Worm (Caenorhabditis elegans) whole organism, L1 larva: ENCODE results near the gene F58B4.5.

Experiments used
- C16A3.4 ChIP-seq: fragments of 150-350 bp; optimal IDR thresholded peaks from 2 replicates; lab custom pipeline; 2014; ENCODE audit warnings: missing biosample characterization, missing genetic modification characterization
- F16B12.6 ChIP-seq: fragments of 150-350 bp; optimal IDR thresholded peaks from 2 replicates; lab custom pipeline; 2014; ENCODE audit warnings: missing biosample characterization, missing genetic modification characterization
- aly-2 ChIP-seq: fragments of 150-350 bp; optimal IDR thresholded peaks from 2 replicates; lab custom pipeline; 2014; ENCODE audit warnings: missing biosample characterization, missing genetic modification characterization
- ama-1 ChIP-seq: fragments of 150-350 bp; optimal IDR thresholded peaks from 2 replicates; lab custom pipeline; 2014
- blmp-1 ChIP-seq: fragments of 150-350 bp; optimal IDR thresholded peaks from 2 replicates; lab custom pipeline; 2014; ENCODE audit warnings: missing biosample characterization, missing genetic modification characterization
- ceh-82 ChIP-seq, 3 experiments: fragments of 150-350 bp in 1 of 3; sonication (generic microtip) in 2 of 3; optimal IDR thresholded peaks; 2 replicates each; lab custom pipeline; 2014 to 2017; ENCODE audit warnings: missing biosample characterization in 3 of 3, missing genetic modification characterization in 3 of 3
- ceh-88 ChIP-seq: fragments of 200-800 bp; sonication (Bioruptor generic); IDR thresholded peaks from 2 replicates; pipeline ENCODE4 v1.3.6; 2022; ENCODE audit warnings: missing genetic modification characterization, missing compliant biosample characterization
- ceh-90 ChIP-seq: sonication (generic microtip); optimal IDR thresholded peaks from 2 replicates; lab custom pipeline; 2016; ENCODE audit warnings: missing genetic modification characterization, missing compliant biosample characterization
- ces-1 ChIP-seq: fragments of 150-350 bp; optimal IDR thresholded peaks from 2 replicates; lab custom pipeline; 2014; ENCODE audit warnings: missing biosample characterization, missing genetic modification reagents, missing genetic modification characterization
- dpl-1 ChIP-seq, 3 experiments: fragments of 150-350 bp in 2 of 3; sonication (generic microtip) in 1 of 3; optimal IDR thresholded peaks; 2 replicates each; lab custom pipeline; 2014 to 2017; ENCODE audit warnings: missing biosample characterization in 3 of 3, missing genetic modification characterization in 3 of 3, missing genetic modification reagents in 3 of 3
- dsc-1 ChIP-seq: sonication (generic microtip); optimal IDR thresholded peaks from 2 replicates; lab custom pipeline; 2016; ENCODE audit warnings: mild to moderate bottlenecking, missing genetic modification characterization, missing compliant biosample characterization
- efl-1 ChIP-seq, 4 experiments: fragments of 150-350 bp; optimal IDR thresholded peaks in 3 of 4; peaks in 1 of 4; 1 replicate in 1 of 4; 2 replicates in 3 of 4; lab custom pipeline; 2014; ENCODE audit warnings: missing biosample characterization in 2 of 4, missing genetic modification characterization in 2 of 4, missing genetic modification reagents in 2 of 4
- egl-13 ChIP-seq: sonication (generic microtip); optimal IDR thresholded peaks from 2 replicates; lab custom pipeline; 2016; ENCODE audit warnings: missing genotype, missing genetic modification reagents, missing genetic modification characterization, missing compliant biosample characterization
- elt-2 ChIP-seq: sonication (generic microtip); optimal IDR thresholded peaks from 2 replicates; lab custom pipeline; 2016; ENCODE audit warnings: missing genetic modification characterization, mild to moderate bottlenecking, inconsistent platforms, missing compliant biosample characterization, missing genetic modification reagents
- elt-3 ChIP-seq, 6 experiments: fragments of 150-350 bp in 1 of 6; sonication (generic microtip); optimal IDR thresholded peaks; 2 replicates each; lab custom pipeline; 2017 to 2018; ENCODE audit warnings: missing biosample characterization in 6 of 6, missing genetic modification characterization in 6 of 6, inconsistent platforms in 1 of 6
- ets-5 ChIP-seq: fragments of 200-800 bp; sonication (Bioruptor generic); IDR thresholded peaks from 2 replicates; pipeline ENCODE4 v1.3.6; 2022; ENCODE audit warnings: missing genetic modification characterization, missing compliant biosample characterization
- grh-1 ChIP-seq: fragments of 200-800 bp; sonication (Bioruptor generic); IDR thresholded peaks from 2 replicates; pipeline ENCODE4 v1.3.6; 2022; ENCODE audit warnings: missing genetic modification reagents, missing genetic modification characterization, missing compliant biosample characterization
- hlh-17 ChIP-seq: fragments of 200-800 bp; sonication (Bioruptor generic); optimal IDR thresholded peaks from 2 replicates; lab custom pipeline; 2018; ENCODE audit warnings: missing genetic modification characterization, mild to moderate bottlenecking, missing compliant biosample characterization, moderate library complexity, borderline replicate concordance
- hlh-4 ChIP-seq: sonication (generic microtip); optimal IDR thresholded peaks from 2 replicates; lab custom pipeline; 2016; ENCODE audit warnings: mild to moderate bottlenecking, missing genetic modification characterization, missing compliant biosample characterization
- lin-14 ChIP-seq: fragments of 200-800 bp; sonication (Bioruptor generic); optimal IDR thresholded peaks from 2 replicates; lab custom pipeline; 2018; ENCODE audit warnings: mild to moderate bottlenecking, missing genetic modification characterization, moderate library complexity, missing compliant biosample characterization
- lin-15B ChIP-seq: fragments of 150-350 bp; sonication (generic microtip); optimal IDR thresholded peaks from 3 replicates; lab custom pipeline; 2014; ENCODE audit warnings: missing biosample characterization, missing genetic modification characterization
- lin-35 ChIP-seq, 2 experiments: fragments of 150-350 bp; optimal IDR thresholded peaks; 2 replicates each; lab custom pipeline; 2014; ENCODE audit warnings: missing biosample characterization in 2 of 2, missing genetic modification characterization in 2 of 2, missing genetic modification reagents in 2 of 2
- lin-39 ChIP-seq: fragments of 150-350 bp; optimal IDR thresholded peaks from 2 replicates; lab custom pipeline; 2014; ENCODE audit warnings: missing biosample characterization, missing genetic modification reagents, missing genetic modification characterization
- lsy-2 ChIP-seq, 2 experiments: fragments of 150-350 bp; optimal IDR thresholded peaks; 2 replicates each; lab custom pipeline; 2014; ENCODE audit warnings: missing biosample characterization in 2 of 2, missing genetic modification characterization in 2 of 2
- mef-2 ChIP-seq: fragments of 150-350 bp; optimal IDR thresholded peaks from 2 replicates; lab custom pipeline; 2014; ENCODE audit warnings: missing biosample characterization, missing genetic modification characterization
- nhr-12 ChIP-seq: sonication (generic microtip); optimal IDR thresholded peaks from 2 replicates; lab custom pipeline; 2017; ENCODE audit warnings: missing biosample characterization, missing genetic modification characterization
- nhr-20 ChIP-seq: sonication (generic microtip); optimal IDR thresholded peaks from 2 replicates; lab custom pipeline; 2016; ENCODE audit warnings: mild to moderate bottlenecking, missing genetic modification characterization, missing compliant biosample characterization
- nhr-237 ChIP-seq: fragments of 150-350 bp; optimal IDR thresholded peaks from 2 replicates; lab custom pipeline; 2014; ENCODE audit warnings: missing biosample characterization, missing genetic modification characterization
- nhr-47 ChIP-seq: sonication (generic microtip); optimal IDR thresholded peaks from 2 replicates; lab custom pipeline; 2016; ENCODE audit warnings: mild to moderate bottlenecking, missing genetic modification characterization, moderate library complexity, missing compliant biosample characterization
- nhr-71 ChIP-seq: sonication (generic microtip); optimal IDR thresholded peaks from 2 replicates; lab custom pipeline; 2016; ENCODE audit warnings: mild to moderate bottlenecking, missing genetic modification characterization, moderate library complexity, missing compliant biosample characterization
- nhr-77 ChIP-seq: fragments of 150-350 bp; optimal IDR thresholded peaks from 2 replicates; lab custom pipeline; 2014; ENCODE audit warnings: missing biosample characterization, missing genetic modification characterization
- nhr-85 ChIP-seq: sonication (generic microtip); peaks from one replicate; lab custom pipeline; 2016; ENCODE audit warnings: missing genetic modification characterization, inconsistent platforms, missing compliant biosample characterization
- nhr-90 ChIP-seq: sonication (generic microtip); optimal IDR thresholded peaks from 2 replicates; lab custom pipeline; 2016; ENCODE audit warnings: mild to moderate bottlenecking, missing genetic modification characterization, missing compliant biosample characterization; ENCODE audit not compliant: poor library complexity
- pag-3 ChIP-seq: sonication (generic microtip); optimal IDR thresholded peaks from 2 replicates; lab custom pipeline; 2017; ENCODE audit warnings: missing genetic modification characterization, mild to moderate bottlenecking, missing compliant biosample characterization, antibody characterized with exemption, borderline replicate concordance; ENCODE audit not compliant: insufficient read depth
- pax-3 ChIP-seq: fragments of 200-800 bp; sonication (Bioruptor generic); optimal IDR thresholded peaks from 2 replicates; lab custom pipeline; 2018; ENCODE audit warnings: mild to moderate bottlenecking, missing genetic modification characterization, moderate library complexity, missing compliant biosample characterization
- rnt-1 ChIP-seq: sonication (generic microtip); optimal IDR thresholded peaks from 2 replicates; lab custom pipeline; 2016; ENCODE audit warnings: mild to moderate bottlenecking, missing genetic modification characterization, moderate library complexity, missing compliant biosample characterization
- snpc-4 ChIP-seq: fragments of 150-350 bp; optimal IDR thresholded peaks from 2 replicates; lab custom pipeline; 2014; ENCODE audit warnings: missing biosample characterization, missing genetic modification characterization
- snu-23 ChIP-seq: sonication (generic microtip); optimal IDR thresholded peaks from 2 replicates; lab custom pipeline; 2016; ENCODE audit warnings: missing genetic modification characterization, missing compliant biosample characterization
- sox-4 ChIP-seq: sonication (generic microtip); optimal IDR thresholded peaks from 2 replicates; lab custom pipeline; 2016; ENCODE audit warnings: missing genetic modification characterization, missing compliant biosample characterization
- sup-37 ChIP-seq: fragments of 200-800 bp; sonication (Bioruptor generic); optimal IDR thresholded peaks from 2 replicates; lab custom pipeline; 2018; ENCODE audit warnings: mild to moderate bottlenecking, missing genetic modification characterization, missing compliant biosample characterization
- tbx-2 ChIP-seq: sonication (generic microtip); optimal IDR thresholded peaks from 2 replicates; lab custom pipeline; 2016; ENCODE audit warnings: missing genetic modification characterization, missing compliant biosample characterization
- tlp-1 ChIP-seq: fragments of 150-350 bp; optimal IDR thresholded peaks from 2 replicates; lab custom pipeline; 2014; ENCODE audit warnings: missing biosample characterization, missing genetic modification characterization
- unc-130 ChIP-seq: fragments of 150-350 bp; optimal IDR thresholded peaks from 2 replicates; lab custom pipeline; 2017; ENCODE audit warnings: missing biosample characterization, missing genetic modification characterization, inconsistent platforms
- unc-30 ChIP-seq: sonication (generic microtip); optimal IDR thresholded peaks from 2 replicates; lab custom pipeline; 2017; ENCODE audit warnings: missing biosample characterization, missing genetic modification characterization
- unc-62 ChIP-seq: fragments of 150-350 bp; optimal IDR thresholded peaks from 2 replicates; lab custom pipeline; 2014; ENCODE audit warnings: missing biosample characterization, missing genetic modification reagents, missing genetic modification characterization
- unc-86 ChIP-seq: sonication (generic microtip); optimal IDR thresholded peaks from 2 replicates; lab custom pipeline; 2016; ENCODE audit warnings: missing genetic modification characterization, missing compliant biosample characterization
- unc-98 ChIP-seq: fragments of 200-800 bp; sonication (Bioruptor generic); IDR thresholded peaks from 2 replicates; pipeline ENCODE4 v1.3.6; 2022; ENCODE audit warnings: missing genetic modification characterization, missing compliant biosample characterization
- zag-1 ChIP-seq: fragments of 150-350 bp; optimal IDR thresholded peaks from 2 replicates; lab custom pipeline; 2014; ENCODE audit warnings: missing biosample characterization, missing genetic modification characterization
- ztf-4 ChIP-seq: fragments of 150-350 bp; optimal IDR thresholded peaks from 2 replicates; lab custom pipeline; 2014; ENCODE audit warnings: missing biosample characterization, missing genetic modification characterization

The F58B4.5 gene

ce11 chrV:10958322-10958900 lies 25.9 kb downstream of the F58B4.5 start, which contains the start of gene pigt-1:
pigt-1 (minus strand) TSS chrV:10958821.
- TF ChIP-seq ztf-4 (tag; lab: Kevin White, UChicago) (peak; percentile 33), ama-1 (lab: Kevin White, UChicago) (no peak), nhr-85 (peak; percentile 58), lin-15B (tag; lab: Kevin White, UChicago) (no peak), nhr-237 (tag; lab: Kevin White, UChicago) (no peak), C16A3.4 (tag; lab: Kevin White, UChicago) (no peak), aly-2 (tag; lab: Kevin White, UChicago) (peak; percentile 44), tbx-2 (tag; lab: Kevin White, UChicago) (peak; percentile 20), F16B12.6 (tag; lab: Kevin White, UChicago) (no peak), sox-4 (tag; lab: Kevin White, UChicago) (no peak), snu-23 (GFP tag; lab: Kevin White, UChicago) (peak; percentile 14), ceh-90 (tag; lab: Kevin White, UChicago) (no peak), nhr-71 (tag; lab: Kevin White, UChicago) (peak; percentile 44), lsy-2 (tag; optimal IDR thresholded peaks at IDR 0.05; lab: Kevin White, UChicago) (peak in 1 of 2 experiments; percentile 22), dpl-1 (GFP tag; optimal IDR thresholded peaks at IDR 0.05; lab: Kevin White, UChicago) (no peak), egl-13 (no peak), tlp-1 (tag; lab: Kevin White, UChicago) (no peak), rnt-1 (tag; lab: Kevin White, UChicago) (no peak), sup-37 (GFP tag; lab: Kevin White, UChicago) (no peak), nhr-77 (tag; lab: Kevin White, UChicago) (no peak), nhr-47 (tag; lab: Kevin White, UChicago) (peak; percentile 35), mef-2 (no peak), dsc-1 (tag; lab: Kevin White, UChicago) (no peak), hlh-4 (tag; lab: Kevin White, UChicago) (no peak), elt-2 (tag; lab: Kevin White, UChicago) (peak; percentile 15), efl-1 (optimal IDR thresholded peaks at IDR 0.05; lab: Kevin White, UChicago) (no peak), efl-1 (GFP tag; optimal IDR thresholded peaks at IDR 0.05 in 1 of 2; lab: Kevin White, UChicago) (peak in 1 of 2 experiments; percentile 89), unc-98 (GFP tag; lab: Robert Waterston, UW) (no peak), nhr-90 (tag; lab: Kevin White, UChicago) (peak; percentile 50), pag-3 (no peak), ets-5 (GFP tag; lab: Robert Waterston, UW) (no peak), ceh-88 (GFP tag; lab: Robert Waterston, UW) (no peak), snpc-4 (tag; lab: Kevin White, UChicago) (no peak), ceh-82 (tag; optimal IDR thresholded peaks at IDR 0.05; lab: Kevin White, UChicago) (no peak), lin-14 (GFP tag; lab: Kevin White, UChicago) (no peak), nhr-20 (tag; lab: Kevin White, UChicago) (peak; percentile 15), zag-1 (tag; lab: Kevin White, UChicago) (no peak), lin-39 (tag; lab: Kevin White, UChicago) (no peak)

DNA sequence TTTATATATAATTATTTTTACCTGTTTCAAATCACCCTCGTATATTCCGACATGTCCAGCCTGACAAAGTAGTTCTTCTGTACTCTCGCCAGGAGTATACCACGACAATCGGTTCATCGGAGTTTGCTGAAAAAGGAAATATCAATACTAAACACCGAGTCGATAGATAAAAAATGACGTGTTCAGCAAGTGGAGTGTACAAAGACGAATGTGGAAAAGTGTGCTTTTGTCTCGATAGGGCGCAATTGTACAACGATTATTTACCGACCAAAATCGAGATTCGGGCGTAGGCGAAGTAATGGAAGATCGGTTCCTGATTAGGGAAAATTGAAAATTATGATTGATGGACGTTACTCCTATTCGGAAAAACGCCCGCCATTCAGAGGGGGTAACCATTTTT lies 28.1 kb downstream of the F58B4.5 start, which contains the start of gene vps-36:
vps-36 (minus strand) TSS at position 126 of the 400 bp plus-strand sequence.
- TF ChIP-seq nhr-90 (tag; lab: Kevin White, UChicago) (no peak), nhr-12 (tag; lab: Kevin White, UChicago) (no peak), nhr-77 (tag; lab: Kevin White, UChicago) (no peak), hlh-17 (GFP tag; lab: Kevin White, UChicago) (no peak), nhr-71 (tag; lab: Kevin White, UChicago) (no peak), pax-3 (tag; lab: Kevin White, UChicago) (no peak), unc-30 (tag; lab: Kevin White, UChicago) (no peak), lin-35 (GFP tag; optimal IDR thresholded peaks at IDR 0.05; lab: Kevin White, UChicago) (peak in 1 of 2 experiments; percentile 21), elt-3 (tag; optimal IDR thresholded peaks at IDR 0.05; lab: Kevin White, UChicago) (no peak), lin-14 (GFP tag; lab: Kevin White, UChicago) (peak; percentile 8), grh-1 (no peak), unc-130 (no peak), unc-62 (no peak), elt-2 (tag; lab: Kevin White, UChicago) (peak; percentile 27), blmp-1 (tag; lab: Kevin White, UChicago) (peak; percentile 40), unc-86 (no peak), ces-1 (no peak), nhr-85 (peak; percentile 69)
